Worm (Caenorhabditis elegans): Measurements from ENCODE around the gene ZC449.8.

ZC449.8 gene

ce11 chrX:5033868-5034267, 18.0 kb downstream of the ZC449.8 start, which contains the start of gene ZC449.4:
TSS of gene ZC449.4 (minus strand) at chrX:5033968.
- no peak for TF ChIP-seq tra-1 (GFP tag; IDR thresholded peaks at IDR 0.05)
- no peak for TF ChIP-seq Y75B8A.6 (GFP tag; IDR thresholded peaks at IDR 0.05)
- TF ChIP-seq dmd-9 (GFP tag; IDR thresholded peaks at IDR 0.05) = no peak
- no peak for TF ChIP-seq nhr-42 (GFP tag; IDR thresholded peaks at IDR 0.05)
- no peak for TF ChIP-seq ztf-11 (tag; optimal IDR thresholded peaks at IDR 0.05)
- no peak for TF ChIP-seq attf-4 (tag; optimal IDR thresholded peaks at IDR 0.05)
- TF ChIP-seq aha-1 (tag) = peak; percentile 43
- no peak for TF ChIP-seq mep-1 (tag; optimal IDR thresholded peaks at IDR 0.05)
- TF ChIP-seq sdz-12 (GFP tag; optimal IDR thresholded peaks at IDR 0.05) = no peak
- TF ChIP-seq gei-8 (GFP tag; optimal IDR thresholded peaks at IDR 0.05) = no peak
- no peak for TF ChIP-seq lsy-2 (tag; optimal IDR thresholded peaks at IDR 0.05)
- no peak for TF ChIP-seq F37D6.2 (tag; optimal IDR thresholded peaks at IDR 0.05)
- TF ChIP-seq hmg-1.1 (GFP tag; IDR thresholded peaks at IDR 0.05) = no peak
- no peak for TF ChIP-seq dmd-8 (GFP tag; IDR thresholded peaks at IDR 0.05)
- no peak for TF ChIP-seq nhr-11 (tag; optimal IDR thresholded peaks at IDR 0.05)
- no peak for TF ChIP-seq mdt-29 (GFP tag; IDR thresholded peaks at IDR 0.05)
- TF ChIP-seq unc-62 (GFP tag; optimal IDR thresholded peaks at IDR 0.05 in 1 of 2) = peak in 1 of 2 experiments; percentile 26
- no peak for TF ChIP-seq unc-62 (tag; optimal IDR thresholded peaks at IDR 0.05)
- no peak for TF ChIP-seq spr-1 (tag; optimal IDR thresholded peaks at IDR 0.05)

ce11 chrX:5037673-5038072, 21.8 kb downstream of the ZC449.8 start, which contains the start of gene ZC449.5:
TSS of gene ZC449.5 (minus strand) at chrX:5037773.
- TF ChIP-seq madf-9 (GFP tag; conservative IDR thresholded peaks at IDR 0.05) = no peak
- peak; percentile 39 for TF ChIP-seq pqm-1 (tag; optimal IDR thresholded peaks at IDR 0.05)
- no peak for TF ChIP-seq lin-29 (GFP tag; IDR thresholded peaks at IDR 0.05)

- TF ChIP-seq mxl-2 (GFP tag; conservative IDR thresholded peaks at IDR 0.05) = no peak
- TF ChIP-seq F44E2.7 (GFP tag; IDR thresholded peaks at IDR 0.05) = no peak
- TF ChIP-seq ctbp-1 (GFP tag; IDR thresholded peaks at IDR 0.05) = no peak
- TF ChIP-seq snpc-4 (tag; optimal IDR thresholded peaks at IDR 0.05) = no peak
- no peak for TF ChIP-seq nhr-48 (tag; optimal IDR thresholded peaks at IDR 0.05)
- TF ChIP-seq zip-11 (GFP tag; IDR thresholded peaks at IDR 0.05) = no peak
- no peak for TF ChIP-seq gei-8 (GFP tag; optimal IDR thresholded peaks at IDR 0.05)
- TF ChIP-seq rbr-2 (tag; optimal IDR thresholded peaks at IDR 0.05) = no peak
- no peak for TF ChIP-seq madf-9 (GFP tag; conservative IDR thresholded peaks at IDR 0.05)
- no peak for TF ChIP-seq pha-4 (GFP tag; IDR thresholded peaks at IDR 0.05)
- TF ChIP-seq pha-4 (tag; optimal IDR thresholded peaks at IDR 0.05) = no peak
- no peak for TF ChIP-seq mdl-1 (tag; optimal IDR thresholded peaks at IDR 0.05)
- no peak for TF ChIP-seq sdz-12 (GFP tag; optimal IDR thresholded peaks at IDR 0.05)
- no peak for TF ChIP-seq egl-43 (GFP tag; IDR thresholded peaks at IDR 0.05)
- TF ChIP-seq dve-1 (tag; optimal IDR thresholded peaks at IDR 0.05; ENCODE audit: insufficient read depth) = no peak
- no peak for TF ChIP-seq D1046.2 (GFP tag; IDR thresholded peaks at IDR 0.05)
- TF ChIP-seq Y5F2A.4 (GFP tag; optimal IDR thresholded peaks at IDR 0.05) = no peak
- no peak for TF ChIP-seq lin-39 (tag; optimal IDR thresholded peaks at IDR 0.05)
- no peak for TF ChIP-seq lim-7 (GFP tag; IDR thresholded peaks at IDR 0.05)
- TF ChIP-seq ceh-44 (GFP tag; IDR thresholded peaks at IDR 0.05) = no peak
- TF ChIP-seq F10B5.3 (tag; optimal IDR thresholded peaks at IDR 0.05) = no peak
Observed at ce11 chrX:5038812-5039211, 22.9 kb downstream of the ZC449.8 start.
